Fruit fly (Drosophila melanogaster) whole organism, embryonic: ENCODE measurements around the gene Ube4B.

Experiments used
- Adf1 ChIP-seq: fragments of 200-800 bp; sonication (Bioruptor generic); IDR thresholded peaks from 2 replicates; pipeline ENCODE4 v1.3.6; 2022; ENCODE audit warnings: missing biosample characterization, missing genetic modification characterization
- B-H1 ChIP-seq: fragments of 200-800 bp; sonication (Bioruptor generic); IDR thresholded peaks from 3 replicates; pipeline ENCODE4 v1.3.6; 2022; ENCODE audit warnings: missing biosample characterization, missing genetic modification characterization
- CG12942 ChIP-seq: fragments of 200-800 bp; sonication (Bioruptor generic); optimal IDR thresholded peaks from 3 replicates; lab custom pipeline; 2016; ENCODE audit warnings: missing biosample characterization, missing genetic modification characterization
- CG17829 ChIP-seq: fragments of 200-800 bp; optimal IDR thresholded peaks from 2 replicates; lab custom pipeline; 2019; ENCODE audit warnings: missing biosample characterization, mild to moderate bottlenecking, missing genetic modification characterization, moderate library complexity
- CG1832 ChIP-seq: fragments of 200-800 bp; sonication (Bioruptor generic); optimal IDR thresholded peaks from 2 replicates; lab custom pipeline; 2017; ENCODE audit warnings: missing biosample characterization, mild to moderate bottlenecking, missing genetic modification characterization, inconsistent platforms
- CG3065 ChIP-seq: fragments of 200-800 bp; sonication (Bioruptor generic); optimal IDR thresholded peaks from 2 replicates; lab custom pipeline; 2016; ENCODE audit warnings: missing biosample characterization, missing genetic modification characterization
- CG3281 ChIP-seq: fragments of 200-800 bp; sonication (Bioruptor generic); optimal IDR thresholded peaks from 3 replicates; lab custom pipeline; 2017; ENCODE audit warnings: missing biosample characterization, mild to moderate bottlenecking, missing genetic modification characterization
- Hr51 ChIP-seq, 2 experiments: fragments of 200-800 bp; sonication (Bioruptor generic); optimal IDR thresholded peaks; 2 replicates in 1 of 2; 3 replicates in 1 of 2; lab custom pipeline; 2016 to 2018; ENCODE audit warnings: missing biosample characterization in 2 of 2, missing genetic modification characterization in 2 of 2, mild to moderate bottlenecking in 1 of 2, moderate library complexity in 1 of 2
- MBD-R2 ChIP-seq: fragments of 200-800 bp; sonication (Bioruptor generic); IDR thresholded peaks from 2 replicates; pipeline ENCODE4 v1.3.6; 2022; ENCODE audit warnings: missing biosample characterization, missing genetic modification characterization
- cwo ChIP-seq: fragments of 200-800 bp; sonication (Bioruptor generic); optimal IDR thresholded peaks from 3 replicates; lab custom pipeline; 2017; ENCODE audit warnings: missing biosample characterization, missing genetic modification characterization, mild to moderate bottlenecking, moderate library complexity, missing genetic modification reagents
- pum ChIP-seq: fragments of 200-800 bp; sonication (Bioruptor generic); optimal IDR thresholded peaks from 2 replicates; lab custom pipeline; 2016; ENCODE audit warnings: missing biosample characterization, missing genetic modification characterization
- vvl ChIP-seq: fragments of 200-800 bp; sonication (Bioruptor generic); IDR thresholded peaks from 2 replicates; pipeline ENCODE4 v1.3.6; 2022; ENCODE audit warnings: missing biosample characterization, missing genetic modification characterization

dm6 chr2L:13065916-13066315, 46.7 kb upstream of the Ube4B start:
- TF ChIP-seq Adf1, result no peak
- TF ChIP-seq CG12942, result no peak
- TF ChIP-seq CG17829, result no peak
- TF ChIP-seq CG3065, result no peak
- no peak for TF ChIP-seq Hr51 (GFP tag; optimal IDR thresholded peaks at IDR 0.05; lab: Kevin White, UChicago)
- no peak for TF ChIP-seq vvl
- TF ChIP-seq CG1832 (GFP tag; lab: Kevin White, UChicago), result no peak
- no peak for TF ChIP-seq CG3281
- TF ChIP-seq MBD-R2, result no peak
- no peak for TF ChIP-seq cwo (GFP tag; lab: Kevin White, UChicago)
- no peak for TF ChIP-seq B-H1
- no peak for TF ChIP-seq pum (GFP tag; lab: Kevin White, UChicago)
